Fruit fly (Drosophila melanogaster) whole organism, embryonic: Measurements from ENCODE around the gene CG3626.

Experiments
- Antp ChIP-seq: fragments of 200-800 bp; sonication (Bioruptor generic); optimal IDR thresholded peaks from 3 replicates; lab custom pipeline; 2016; ENCODE audit warnings: missing biosample characterization, missing genetic modification characterization
- Bdp1 ChIP-seq: fragments of 200-800 bp; sonication (Bioruptor generic); optimal IDR thresholded peaks from 3 replicates; lab custom pipeline; 2016; ENCODE audit warnings: missing biosample characterization, missing genetic modification characterization
- Bteb2 ChIP-seq: fragments of 200-800 bp; sonication (Bioruptor generic); optimal IDR thresholded peaks from 2 replicates; lab custom pipeline; 2016; ENCODE audit warnings: missing biosample characterization, missing genetic modification characterization
- CG10267 ChIP-seq: fragments of 200-800 bp; sonication (Bioruptor generic); optimal IDR thresholded peaks from 2 replicates; lab custom pipeline; 2018; ENCODE audit warnings: missing biosample characterization, mild to moderate bottlenecking, missing genetic modification characterization, moderate library complexity
- CG10462 ChIP-seq: fragments of 200-800 bp; sonication (Bioruptor generic); optimal IDR thresholded peaks from 2 replicates; lab custom pipeline; 2016; ENCODE audit warnings: missing biosample characterization, missing genetic modification characterization
- CG10654 ChIP-seq: fragments of 200-800 bp; sonication (Bioruptor generic); optimal IDR thresholded peaks from 2 replicates; lab custom pipeline; 2016; ENCODE audit warnings: missing biosample characterization, missing genetic modification characterization
- CG11247 ChIP-seq: fragments of 200-800 bp; sonication (Bioruptor generic); IDR thresholded peaks from 2 replicates; pipeline ENCODE4 v1.3.6; 2022; ENCODE audit warnings: missing biosample characterization, missing genetic modification characterization
- CG12769 ChIP-seq: fragments of 200-800 bp; sonication (Bioruptor generic); optimal IDR thresholded peaks from 2 replicates; lab custom pipeline; 2019; ENCODE audit warnings: missing biosample characterization, mild to moderate bottlenecking, missing genetic modification characterization, moderate library complexity
- CG17385 ChIP-seq: fragments of 200-800 bp; sonication (Bioruptor generic); optimal IDR thresholded peaks from 3 replicates; lab custom pipeline; 2018; ENCODE audit warnings: missing biosample characterization, mild to moderate bottlenecking, missing genetic modification characterization
- CG18011 ChIP-seq: fragments of 200-800 bp; sonication (Bioruptor generic); optimal IDR thresholded peaks from 2 replicates; lab custom pipeline; 2017; ENCODE audit warnings: missing biosample characterization, missing genetic modification characterization, mild to moderate bottlenecking, moderate library complexity, missing genotype
- CG30403 ChIP-seq: fragments of 200-800 bp; sonication (Bioruptor generic); optimal IDR thresholded peaks from 3 replicates; lab custom pipeline; 2016; ENCODE audit warnings: missing biosample characterization, missing genetic modification characterization
- CG31224 ChIP-seq: fragments of 200-800 bp; sonication (Bioruptor generic); IDR thresholded peaks from 2 replicates; pipeline ENCODE4 v1.3.6; 2022; ENCODE audit warnings: missing biosample characterization, missing genetic modification characterization
- CG31441 ChIP-seq: fragments of 200-800 bp; sonication (Bioruptor generic); IDR thresholded peaks from 2 replicates; pipeline ENCODE4 v1.3.6; 2022; ENCODE audit warnings: missing biosample characterization, missing genetic modification characterization
- CG4617 ChIP-seq: fragments of 200-800 bp; sonication (Bioruptor generic); optimal IDR thresholded peaks from 3 replicates; lab custom pipeline; 2016; ENCODE audit warnings: missing biosample characterization, missing genetic modification characterization, borderline replicate concordance
- CG6689 ChIP-seq: fragments of 200-800 bp; sonication (Bioruptor generic); IDR thresholded peaks from 2 replicates; pipeline ENCODE4 v1.3.6; 2022; ENCODE audit warnings: missing biosample characterization, missing genetic modification characterization
- CG7357 ChIP-seq: fragments of 200-800 bp; sonication (Bioruptor generic); IDR thresholded peaks from 3 replicates; pipeline ENCODE4 v1.3.6; 2022; ENCODE audit warnings: missing biosample characterization, missing genetic modification characterization
- CG9437 ChIP-seq: fragments of 200-800 bp; sonication (Bioruptor generic); optimal IDR thresholded peaks from 2 replicates; lab custom pipeline; 2018; ENCODE audit warnings: missing biosample characterization, mild to moderate bottlenecking, missing genetic modification characterization
- CG9727 ChIP-seq: fragments of 200-800 bp; sonication (Bioruptor generic); optimal IDR thresholded peaks from 3 replicates; lab custom pipeline; 2017; ENCODE audit warnings: missing biosample characterization, mild to moderate bottlenecking, missing genetic modification characterization
- CG9817 ChIP-seq: fragments of 200-800 bp; sonication (Bioruptor generic); optimal IDR thresholded peaks from 2 replicates; lab custom pipeline; 2018; ENCODE audit warnings: missing biosample characterization, mild to moderate bottlenecking, missing genetic modification characterization, moderate library complexity
- Camta ChIP-seq: fragments of 200-800 bp; sonication (Bioruptor generic); optimal IDR thresholded peaks from 2 replicates; lab custom pipeline; 2016; ENCODE audit warnings: missing biosample characterization, missing genetic modification characterization
- Doc2 ChIP-seq: fragments of 200-800 bp; sonication (Bioruptor generic); IDR thresholded peaks from 2 replicates; pipeline ENCODE4 v1.3.6; 2022; ENCODE audit warnings: missing biosample characterization, missing genetic modification characterization
- ERR ChIP-seq: fragments of 200-800 bp; sonication (Bioruptor generic); optimal IDR thresholded peaks from 2 replicates; lab custom pipeline; 2016; ENCODE audit warnings: missing biosample characterization, missing genetic modification characterization
- Gsc ChIP-seq: fragments of 200-800 bp; sonication (Bioruptor generic); IDR thresholded peaks from 2 replicates; pipeline ENCODE4 v1.3.6; 2022; ENCODE audit warnings: missing biosample characterization, missing genetic modification characterization
- HLH4C ChIP-seq: fragments of 200-800 bp; sonication (Bioruptor generic); IDR thresholded peaks from 3 replicates; pipeline ENCODE4 v1.3.6; 2022; ENCODE audit warnings: missing biosample characterization, missing genetic modification characterization; ENCODE audit not compliant: partially characterized antibody
- Hand ChIP-seq: fragments of 200-800 bp; sonication (Bioruptor generic); optimal IDR thresholded peaks from 2 replicates; lab custom pipeline; 2017; ENCODE audit warnings: mild to moderate bottlenecking, missing biosample characterization, missing genetic modification reagents, missing genetic modification characterization
- HmgZ ChIP-seq: fragments of 200-800 bp; sonication (Bioruptor generic); optimal IDR thresholded peaks from 2 replicates; lab custom pipeline; 2018; ENCODE audit warnings: missing biosample characterization, mild to moderate bottlenecking, missing genetic modification characterization
- Hr39 ChIP-seq: fragments of >200 bp; optimal IDR thresholded peaks from 2 replicates; lab custom pipeline; 2017
- Hsf ChIP-seq: fragments of 200-800 bp; sonication (Bioruptor generic); optimal IDR thresholded peaks from 3 replicates; lab custom pipeline; 2016; ENCODE audit warnings: missing biosample characterization, missing genetic modification characterization
- Neu2 ChIP-seq: fragments of 200-800 bp; sonication (Bioruptor generic); optimal IDR thresholded peaks from 3 replicates; lab custom pipeline; 2016; ENCODE audit warnings: missing biosample characterization, missing genetic modification characterization, borderline replicate concordance
- Nf-YB ChIP-seq: fragments of 200-800 bp; sonication (Bioruptor generic); optimal IDR thresholded peaks from 3 replicates; lab custom pipeline; 2019; ENCODE audit warnings: missing biosample characterization, mild to moderate bottlenecking, missing genetic modification characterization, moderate library complexity
- Optix ChIP-seq: fragments of 200-800 bp; sonication (Bioruptor generic); IDR thresholded peaks from 3 replicates; pipeline ENCODE4 v1.3.6; 2022; ENCODE audit warnings: missing biosample characterization, missing genetic modification characterization
- Poxn ChIP-seq: fragments of 200-800 bp; sonication (Bioruptor generic); IDR thresholded peaks from 2 replicates; pipeline ENCODE4 v1.3.6; 2022; ENCODE audit warnings: missing biosample characterization, missing genetic modification characterization
- Scr ChIP-seq: fragments of 200-800 bp; sonication (Bioruptor generic); IDR thresholded peaks from 2 replicates; pipeline ENCODE4 v1.3.6; 2022; ENCODE audit warnings: missing biosample characterization, missing genetic modification characterization; ENCODE audit not compliant: partially characterized antibody
- Tbp ChIP-seq: fragments of >200 bp; optimal IDR thresholded peaks from 2 replicates; lab custom pipeline; 2018; ENCODE audit warnings: missing biosample characterization, missing genetic modification characterization
- Xrp1 ChIP-seq: fragments of 200-800 bp; sonication (Bioruptor generic); IDR thresholded peaks from 2 replicates; pipeline ENCODE4 v1.3.6; 2022; ENCODE audit warnings: missing biosample characterization, missing genetic modification characterization
- aop ChIP-seq: fragments of 200-800 bp; sonication (Bioruptor generic); IDR thresholded peaks from 2 replicates; pipeline ENCODE4 v1.3.6; 2022; ENCODE audit warnings: missing biosample characterization, missing genetic modification characterization
- ara ChIP-seq: fragments of 200-800 bp; sonication (Bioruptor generic); IDR thresholded peaks from 2 replicates; pipeline ENCODE4 v1.3.6; 2022; ENCODE audit warnings: missing biosample characterization, missing genetic modification characterization
- corto ChIP-seq: fragments of 200-800 bp; sonication (Bioruptor generic); optimal IDR thresholded peaks from 2 replicates; lab custom pipeline; 2016; ENCODE audit warnings: missing biosample characterization, mild to moderate bottlenecking, missing genetic modification characterization, moderate library complexity
- dimm ChIP-seq: fragments of 200-800 bp; sonication (Bioruptor generic); IDR thresholded peaks from 2 replicates; pipeline ENCODE4 v1.3.6; 2022; ENCODE audit warnings: missing biosample characterization, missing genetic modification characterization
- dysf ChIP-seq: fragments of 200-800 bp; sonication (Bioruptor generic); IDR thresholded peaks from 3 replicates; pipeline ENCODE4 v1.3.6; 2022; ENCODE audit warnings: missing biosample characterization, missing genetic modification characterization
- ems ChIP-seq: fragments of 200-800 bp; sonication (Bioruptor generic); optimal IDR thresholded peaks from 3 replicates; lab custom pipeline; 2016; ENCODE audit warnings: missing biosample characterization, missing genetic modification characterization
- gsb ChIP-seq: fragments of 200-800 bp; sonication (Bioruptor generic); IDR thresholded peaks from 2 replicates; pipeline ENCODE4 v1.3.6; 2022; ENCODE audit warnings: missing biosample characterization, missing genetic modification characterization
- insv ChIP-seq, 2 experiments: fragments of 200-800 bp; sonication (Bioruptor generic); optimal IDR thresholded peaks; 3 replicates each; lab custom pipeline; 2016 to 2018; ENCODE audit warnings: missing biosample characterization in 2 of 2, missing genetic modification characterization in 2 of 2
- kah ChIP-seq: fragments of 200-800 bp; sonication (Bioruptor generic); optimal IDR thresholded peaks from 2 replicates; lab custom pipeline; 2018; ENCODE audit warnings: missing biosample characterization, mild to moderate bottlenecking, missing genetic modification characterization
- mirr ChIP-seq: fragments of 200-800 bp; sonication (Bioruptor generic); optimal IDR thresholded peaks from 3 replicates; lab custom pipeline; 2018; ENCODE audit warnings: missing biosample characterization, mild to moderate bottlenecking, missing genetic modification characterization
- phol ChIP-seq: fragments of 200-800 bp; sonication (Bioruptor generic); optimal IDR thresholded peaks from 3 replicates; lab custom pipeline; 2018; ENCODE audit warnings: missing biosample characterization, mild to moderate bottlenecking, missing genetic modification characterization, moderate library complexity
- ranshi ChIP-seq: fragments of 200-800 bp; sonication (Bioruptor generic); IDR thresholded peaks from 2 replicates; pipeline ENCODE4 v1.3.6; 2022; ENCODE audit warnings: missing biosample characterization, missing genetic modification characterization
- sr ChIP-seq: fragments of 200-800 bp; sonication (Bioruptor generic); IDR thresholded peaks from 3 replicates; pipeline ENCODE4 v1.3.6; 2022; ENCODE audit warnings: missing biosample characterization, missing genetic modification characterization
- tio ChIP-seq: fragments of 200-800 bp; sonication (Bioruptor generic); optimal IDR thresholded peaks from 2 replicates; lab custom pipeline; 2017; ENCODE audit warnings: missing biosample characterization, missing genetic modification characterization, inconsistent platforms
- trem ChIP-seq: fragments of 200-800 bp; optimal IDR thresholded peaks from 3 replicates; lab custom pipeline; 2019; ENCODE audit warnings: missing biosample characterization, mild to moderate bottlenecking, missing genetic modification characterization, moderate library complexity
- ttk ChIP-seq: fragments of 200-800 bp; sonication (Bioruptor generic); IDR thresholded peaks from 2 replicates; pipeline ENCODE4 v2.1.2; 2022; ENCODE audit warnings: missing biosample characterization, missing genetic modification characterization
- twi ChIP-seq: fragments of 200-800 bp; optimal IDR thresholded peaks from 2 replicates; lab custom pipeline; 2019; ENCODE audit warnings: missing biosample characterization, mild to moderate bottlenecking, missing genetic modification characterization, moderate library complexity

The CG3626 gene

dm6 chrX:4324781-4325180 lies 41.4 kb upstream of the CG3626 start:
- TF ChIP-seq Gsc (peak; percentile 95), CG4617 (peak; percentile 96), Hsf (GFP tag; lab: Kevin White, UChicago) (peak; percentile 99), CG10462 (peak; percentile 92), ttk (peak; percentile 98), Optix (GFP tag; lab: Robert Waterston, UW) (peak; percentile 98), ranshi (GFP tag; lab: Robert Waterston, UW) (peak; percentile 99), Poxn (GFP tag; lab: Robert Waterston, UW) (peak; percentile 99), CG11247 (peak; percentile 99), trem (peak; percentile 79), CG31224 (GFP tag; lab: Robert Waterston, UW) (peak; percentile 98), gsb (GFP tag; lab: Robert Waterston, UW) (peak; percentile 99), CG7357 (GFP tag; lab: Robert Waterston, UW) (peak; percentile 97), dimm (peak; percentile 99), Scr (GFP tag; lab: Robert Waterston, UW) (no peak), kah (peak; percentile 91), CG17385 (peak; percentile 97), tio (peak; percentile 92), CG31441 (peak; percentile 91), CG10654 (GFP tag; lab: Kevin White, UChicago) (peak; percentile 97), CG6689 (GFP tag; lab: Robert Waterston, UW) (peak; percentile 98), CG9727 (GFP tag; lab: Kevin White, UChicago) (peak; percentile 94), aop (GFP tag; lab: Robert Waterston, UW) (peak; percentile 97), CG18011 (peak; percentile 91), ERR (GFP tag; lab: Kevin White, UChicago) (peak; percentile 97), Bteb2 (peak; percentile 98), HmgZ (tag; lab: Kevin White, UChicago) (peak; percentile 99), Neu2 (GFP tag; lab: Kevin White, UChicago) (peak; percentile 79), CG9437 (GFP tag; lab: Kevin White, UChicago) (peak; percentile 90), corto (GFP tag; lab: Kevin White, UChicago) (peak; percentile 96), Hand (GFP tag; lab: Kevin White, UChicago) (peak; percentile 98), ems (GFP tag; lab: Kevin White, UChicago) (peak; percentile 98), CG30403 (GFP tag; lab: Kevin White, UChicago) (peak; percentile 98), mirr (peak; percentile 100), HLH4C (GFP tag; lab: Robert Waterston, UW) (no peak), Doc2 (GFP tag; lab: Robert Waterston, UW) (peak; percentile 96), Antp (GFP tag; lab: Kevin White, UChicago) (peak; percentile 98), Hr39 (no peak), sr (GFP tag; lab: Robert Waterston, UW) (peak; percentile 98), CG12769 (tag; lab: Kevin White, UChicago) (peak; percentile 100), phol (tag; lab: Kevin White, UChicago) (peak; percentile 95), twi (peak; percentile 93), Camta (GFP tag; lab: Kevin White, UChicago) (peak; percentile 97), Xrp1 (GFP tag; lab: Robert Waterston, UW) (peak; percentile 98), CG9817 (tag; lab: Kevin White, UChicago) (peak; percentile 99), Nf-YB (peak; percentile 81), ara (GFP tag; lab: Robert Waterston, UW) (peak; percentile 98), Bdp1 (GFP tag; lab: Kevin White, UChicago) (peak; percentile 90), dysf (peak; percentile 100), insv (GFP tag; optimal IDR thresholded peaks at IDR 0.05; lab: Kevin White, UChicago) (peak; percentile 16 to 77), Tbp (GFP tag; lab: Kevin White, UChicago) (no peak), CG10267 (peak; percentile 87)
